Worm (Caenorhabditis elegans): Measurements from ENCODE around the gene C29F5.8.

DNA sequence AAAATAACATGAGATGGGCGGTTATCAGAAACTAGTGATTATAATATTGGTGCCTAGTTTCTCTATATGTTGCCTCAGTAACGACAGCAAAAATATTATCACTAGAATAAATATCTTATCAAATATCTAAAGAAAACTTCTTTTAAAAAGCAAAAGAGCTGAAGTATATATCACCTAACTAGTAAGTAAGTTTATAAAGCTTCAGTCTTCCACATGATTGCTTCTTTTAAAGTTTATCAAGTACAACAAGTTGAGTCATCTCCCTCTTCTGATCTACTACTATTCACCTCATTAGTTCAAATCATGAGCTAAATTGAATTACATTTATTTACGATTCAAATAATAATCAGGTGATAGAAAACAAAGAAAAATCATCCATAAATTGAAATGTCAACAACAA, 18.1 kb upstream of the C29F5.8 start:
- no peak for TF ChIP-seq unc-130 (GFP tag; optimal IDR thresholded peaks at IDR 0.05)
- TF ChIP-seq snpc-3.4 (tag; optimal IDR thresholded peaks at IDR 0.05) = no peak
- TF ChIP-seq ztf-26 (tag; optimal IDR thresholded peaks at IDR 0.05) = no peak
- TF ChIP-seq Y95B8A.8 (GFP tag; IDR thresholded peaks at IDR 0.05) = no peak
- no peak for TF ChIP-seq ccch-3 (GFP tag; optimal IDR thresholded peaks at IDR 0.05)
- TF ChIP-seq dpff-1 (tag; optimal IDR thresholded peaks at IDR 0.05) = no peak
- TF ChIP-seq mes-4 (tag; optimal IDR thresholded peaks at IDR 0.05) = no peak
- TF ChIP-seq mel-28 (tag; optimal IDR thresholded peaks at IDR 0.05; ENCODE audit: borderline replicate concordance) = no peak
- no peak for TF ChIP-seq egl-18 (GFP tag; IDR thresholded peaks at IDR 0.05)
- TF ChIP-seq nfya-1 (tag; optimal IDR thresholded peaks at IDR 0.05; ENCODE audit: borderline replicate concordance, insufficient read depth) = no peak
- TF ChIP-seq sea-2 (GFP tag; IDR thresholded peaks at IDR 0.05) = no peak
- no peak for TF ChIP-seq Y79H2A.3 (GFP tag; conservative IDR thresholded peaks at IDR 0.05)
- TF ChIP-seq cebp-2 (GFP tag; IDR thresholded peaks at IDR 0.05) = no peak
- no peak for TF ChIP-seq rcor-1 (GFP tag; IDR thresholded peaks at IDR 0.05)

Data from whole organism, young adult.